Comparison of ENCODE assay signal across 3 worm cellular contexts in the genomic region with DNA sequence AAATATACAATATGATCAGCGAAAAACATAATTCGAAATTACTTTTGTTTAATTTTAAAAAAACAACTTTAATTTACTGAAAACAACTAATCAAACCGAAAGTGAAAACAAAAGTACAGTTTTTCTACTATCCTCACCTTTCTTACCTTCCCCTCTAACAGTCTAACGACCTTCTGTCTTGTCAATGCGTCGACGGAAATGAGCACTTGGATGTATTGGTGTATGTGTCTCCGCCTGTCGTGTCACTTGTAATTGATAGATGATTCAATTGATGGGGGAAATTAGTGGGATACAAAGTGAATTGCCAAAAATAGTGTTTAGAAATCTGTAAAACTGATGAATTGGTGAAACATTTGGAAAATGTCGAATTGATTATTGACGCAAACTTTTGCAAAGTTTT.
A peak's percentile ranks its signal among the peaks of the same experiment; 100 is the strongest.
TF ChIP-seq lines count a peak whose summit lies in the region.

A gene (minus strand): TSS at position 200 of the 400 bp plus-strand sequence.

TF ChIP-seq in whole organism, late embryonic, 69 proteins besides CTCF, POLR2A, EP300 and RAD21:
- TF ChIP-seq nfya-1 (tag; optimal IDR thresholded peaks at IDR 0.05; lab: Kevin White, UChicago) = no peak
- no peak for TF ChIP-seq nhr-232 (tag; optimal IDR thresholded peaks at IDR 0.05; lab: Kevin White, UChicago)
- TF ChIP-seq rnt-1 (tag; optimal IDR thresholded peaks at IDR 0.05; lab: Kevin White, UChicago) = no peak
- TF ChIP-seq pqm-1 (tag; optimal IDR thresholded peaks at IDR 0.05; lab: Kevin White, UChicago) = no peak
- TF ChIP-seq mec-3 (tag; optimal IDR thresholded peaks at IDR 0.05; lab: Kevin White, UChicago; ENCODE audit: borderline replicate concordance) = no peak
- TF ChIP-seq unc-55 (GFP tag; optimal IDR thresholded peaks at IDR 0.05; lab: Kevin White, UChicago) = peak; percentile 61

TF ChIP-seq in whole organism, mixed stage, embryonic, 35 proteins besides CTCF, POLR2A, EP300 and RAD21:
- peak; percentile 17 for TF ChIP-seq ces-1 (GFP tag; optimal IDR thresholded peaks at IDR 0.05; lab: Kevin White, UChicago)
- TF ChIP-seq elt-1 (tag; optimal IDR thresholded peaks at IDR 0.05; lab: Kevin White, UChicago; ENCODE audit: borderline replicate concordance, insufficient read depth) = no peak
- TF ChIP-seq nhr-2 (tag; optimal IDR thresholded peaks at IDR 0.05; lab: Kevin White, UChicago) = peak; percentile 39
- TF ChIP-seq unc-120 (tag; optimal IDR thresholded peaks at IDR 0.05; lab: Kevin White, UChicago; ENCODE audit: poor library complexity, severe bottlenecking) = no peak
- TF ChIP-seq unc-62 (GFP tag; optimal IDR thresholded peaks at IDR 0.05; lab: Kevin White, UChicago) = peak; percentile 67
- TF ChIP-seq mls-2 (tag; optimal IDR thresholded peaks at IDR 0.05; lab: Kevin White, UChicago) = no peak

TF ChIP-seq in whole organism, young adult, 124 proteins besides CTCF, POLR2A, EP300 and RAD21:
- TF ChIP-seq tlf-1 (GFP tag; optimal IDR thresholded peaks at IDR 0.05; lab: Kevin White, UChicago) (no peak), nhr-80 (tag; optimal IDR thresholded peaks at IDR 0.05; lab: Kevin White, UChicago) (peak; percentile 20)
